Fruit fly (Drosophila melanogaster) whole organism, embryonic: ENCODE measurements around the gene Hmbs.
A peak's percentile ranks its signal among the peaks of the same experiment; 100 is the strongest.

Source experiments
- Asciz ChIP-seq: fragments of 200-800 bp; sonication (Bioruptor generic); optimal IDR thresholded peaks from 2 replicates; lab custom pipeline; 2017; ENCODE audit warnings: missing biosample characterization, mild to moderate bottlenecking, missing genetic modification characterization, missing genetic modification reagents
- Bteb2 ChIP-seq: fragments of 200-800 bp; sonication (Bioruptor generic); optimal IDR thresholded peaks from 2 replicates; lab custom pipeline; 2016; ENCODE audit warnings: missing biosample characterization, missing genetic modification characterization
- CG12104 ChIP-seq: fragments of 200-800 bp; sonication (Bioruptor generic); optimal IDR thresholded peaks from 3 replicates; lab custom pipeline; 2016; ENCODE audit warnings: missing biosample characterization, missing genetic modification characterization
- CG13624 ChIP-seq: fragments of 200-800 bp; sonication (Bioruptor generic); optimal IDR thresholded peaks from 2 replicates; lab custom pipeline; 2016; ENCODE audit warnings: missing biosample characterization, missing genetic modification characterization
- CG13775 ChIP-seq: fragments of 200-800 bp; sonication (Bioruptor generic); optimal IDR thresholded peaks from 3 replicates; lab custom pipeline; 2017; ENCODE audit warnings: missing biosample characterization, mild to moderate bottlenecking, missing genetic modification characterization
- CG15696 ChIP-seq: fragments of 200-800 bp; sonication (Bioruptor generic); optimal IDR thresholded peaks from 2 replicates; lab custom pipeline; 2019; ENCODE audit warnings: missing biosample characterization, mild to moderate bottlenecking, missing genetic modification characterization, moderate library complexity
- CG1602 ChIP-seq: fragments of 200-800 bp; sonication (Bioruptor generic); optimal IDR thresholded peaks from 3 replicates; lab custom pipeline; 2016; ENCODE audit warnings: missing biosample characterization, missing genetic modification characterization
- CG17802 ChIP-seq: fragments of 200-800 bp; sonication (Bioruptor generic); optimal IDR thresholded peaks from 2 replicates; lab custom pipeline; 2018; ENCODE audit warnings: missing biosample characterization, mild to moderate bottlenecking, missing genetic modification characterization, moderate library complexity
- CG18011 ChIP-seq: fragments of 200-800 bp; sonication (Bioruptor generic); optimal IDR thresholded peaks from 2 replicates; lab custom pipeline; 2017; ENCODE audit warnings: missing biosample characterization, missing genetic modification characterization, mild to moderate bottlenecking, moderate library complexity, missing genotype
- CG18599 ChIP-seq: fragments of 200-800 bp; sonication (Bioruptor generic); optimal IDR thresholded peaks from 3 replicates; lab custom pipeline; 2017; ENCODE audit warnings: missing biosample characterization, missing genetic modification characterization, mild to moderate bottlenecking, moderate library complexity, missing genetic modification reagents
- CG2678 ChIP-seq: fragments of 200-800 bp; sonication (Bioruptor generic); optimal IDR thresholded peaks from 3 replicates; lab custom pipeline; 2019; ENCODE audit warnings: missing biosample characterization, mild to moderate bottlenecking, missing genetic modification characterization, moderate library complexity
- CG30431 ChIP-seq: fragments of 200-800 bp; sonication (Bioruptor generic); optimal IDR thresholded peaks from 2 replicates; lab custom pipeline; 2017; ENCODE audit warnings: missing biosample characterization, missing genetic modification characterization
- CG32532 ChIP-seq: fragments of 200-800 bp; sonication (Bioruptor generic); IDR thresholded peaks from 2 replicates; pipeline ENCODE4 v1.3.6; 2022; ENCODE audit warnings: missing biosample characterization, missing genetic modification characterization
- CG4282 ChIP-seq: fragments of 200-800 bp; sonication (Bioruptor generic); optimal IDR thresholded peaks from 2 replicates; lab custom pipeline; 2016; ENCODE audit warnings: missing biosample characterization, missing genetic modification characterization
- CG4730 ChIP-seq: fragments of 200-800 bp; sonication (Bioruptor generic); IDR thresholded peaks from 2 replicates; pipeline ENCODE4 v1.3.6; 2022; ENCODE audit warnings: missing biosample characterization, missing genetic modification characterization
- CG7987 ChIP-seq: fragments of 200-800 bp; sonication (Bioruptor generic); optimal IDR thresholded peaks from 2 replicates; lab custom pipeline; 2018; ENCODE audit warnings: missing biosample characterization, mild to moderate bottlenecking, missing genetic modification characterization, moderate library complexity
- CG8944 ChIP-seq: fragments of 200-800 bp; sonication (Bioruptor generic); optimal IDR thresholded peaks from 3 replicates; lab custom pipeline; 2016; ENCODE audit warnings: missing biosample characterization, missing genetic modification characterization
- CG9876 ChIP-seq: fragments of 200-800 bp; sonication (Bioruptor generic); optimal IDR thresholded peaks from 2 replicates; lab custom pipeline; 2016; ENCODE audit warnings: missing biosample characterization, missing genetic modification characterization
- CTCF ChIP-seq: fragments of 200-800 bp; sonication (Bioruptor generic); optimal IDR thresholded peaks from 2 replicates; lab custom pipeline; 2017; ENCODE audit warnings: missing biosample characterization, mild to moderate bottlenecking, missing genetic modification characterization, moderate library complexity
- Dip2 ChIP-seq: fragments of 200-800 bp; sonication (Bioruptor generic); IDR thresholded peaks from 2 replicates; pipeline ENCODE4 v1.3.6; 2022; ENCODE audit warnings: missing biosample characterization, missing genetic modification characterization
- E2f1 ChIP-seq: fragments of 200-800 bp; sonication (Bioruptor generic); IDR thresholded peaks from 2 replicates; pipeline ENCODE4 v1.3.6; 2022; ENCODE audit warnings: missing biosample characterization, missing genetic modification characterization
- H15 ChIP-seq: fragments of 200-800 bp; sonication (Bioruptor generic); IDR thresholded peaks from 3 replicates; pipeline ENCODE4 v1.3.6; 2022; ENCODE audit warnings: missing biosample characterization, missing genetic modification characterization
- HmgZ ChIP-seq: fragments of 200-800 bp; sonication (Bioruptor generic); optimal IDR thresholded peaks from 2 replicates; lab custom pipeline; 2018; ENCODE audit warnings: missing biosample characterization, mild to moderate bottlenecking, missing genetic modification characterization
- Hr78 ChIP-seq, 2 experiments: fragments of 200-800 bp in 1 of 2; fragments of >200 bp in 1 of 2; sonication (Bioruptor generic) in 1 of 2; optimal IDR thresholded peaks; 2 replicates each; lab custom pipeline; 2017 to 2019; ENCODE audit warnings: missing biosample characterization in 2 of 2, missing genetic modification characterization in 2 of 2, mild to moderate bottlenecking in 1 of 2, moderate library complexity in 1 of 2
- Mad ChIP-seq: fragments of 200-800 bp; sonication (Bioruptor generic); optimal IDR thresholded peaks from 2 replicates; lab custom pipeline; 2016; ENCODE audit warnings: missing biosample characterization, missing genetic modification characterization
- Pdp1 ChIP-seq, 2 experiments: fragments of 200-800 bp; sonication (Bioruptor generic); optimal IDR thresholded peaks; 3 replicates each; lab custom pipeline; 2016; ENCODE audit warnings: missing biosample characterization in 2 of 2, missing genetic modification characterization in 2 of 2, mild to moderate bottlenecking in 1 of 2, moderate library complexity in 1 of 2
- Sry-δ ChIP-seq: fragments of 200-800 bp; sonication (Bioruptor generic); optimal IDR thresholded peaks from 2 replicates; lab custom pipeline; 2016; ENCODE audit warnings: missing biosample characterization, missing genetic modification characterization
- Xrp1 ChIP-seq: fragments of 200-800 bp; sonication (Bioruptor generic); IDR thresholded peaks from 2 replicates; pipeline ENCODE4 v1.3.6; 2022; ENCODE audit warnings: missing biosample characterization, missing genetic modification characterization
- YL-1 ChIP-seq: fragments of 200-800 bp; sonication (Bioruptor generic); optimal IDR thresholded peaks from 3 replicates; lab custom pipeline; 2017; ENCODE audit warnings: missing biosample characterization, mild to moderate bottlenecking, missing genetic modification characterization
- aop ChIP-seq: fragments of 200-800 bp; sonication (Bioruptor generic); IDR thresholded peaks from 2 replicates; pipeline ENCODE4 v1.3.6; 2022; ENCODE audit warnings: missing biosample characterization, missing genetic modification characterization
- ara ChIP-seq: fragments of 200-800 bp; sonication (Bioruptor generic); IDR thresholded peaks from 2 replicates; pipeline ENCODE4 v1.3.6; 2022; ENCODE audit warnings: missing biosample characterization, missing genetic modification characterization
- bcd ChIP-seq: fragments of 200-800 bp; sonication (Bioruptor generic); optimal IDR thresholded peaks from 2 replicates; lab custom pipeline; 2017; ENCODE audit warnings: missing biosample characterization, mild to moderate bottlenecking, missing genetic modification characterization
- br ChIP-seq: fragments of >200 bp; optimal IDR thresholded peaks from 2 replicates; lab custom pipeline; 2017
- cato ChIP-seq: fragments of 200-800 bp; sonication (Bioruptor generic); optimal IDR thresholded peaks from 2 replicates; lab custom pipeline; 2016; ENCODE audit warnings: missing biosample characterization, missing genetic modification characterization, borderline replicate concordance
- corto ChIP-seq: fragments of 200-800 bp; sonication (Bioruptor generic); optimal IDR thresholded peaks from 2 replicates; lab custom pipeline; 2016; ENCODE audit warnings: missing biosample characterization, mild to moderate bottlenecking, missing genetic modification characterization, moderate library complexity
- croc ChIP-seq: fragments of 200-800 bp; sonication (Bioruptor generic); conservative IDR thresholded peaks from 3 replicates; pipeline ENCODE4 v1.3.6; 2022; ENCODE audit warnings: missing biosample characterization, missing genetic modification characterization
- dan ChIP-seq: fragments of 200-800 bp; sonication (Bioruptor generic); IDR thresholded peaks from 2 replicates; pipeline ENCODE4 v1.3.6; 2022; ENCODE audit warnings: missing biosample characterization, missing genetic modification characterization
- disco-r ChIP-seq: fragments of 200-800 bp; sonication (Bioruptor generic); optimal IDR thresholded peaks from 2 replicates; lab custom pipeline; 2016; ENCODE audit warnings: missing biosample characterization, missing genetic modification characterization
- ems ChIP-seq: fragments of 200-800 bp; sonication (Bioruptor generic); optimal IDR thresholded peaks from 3 replicates; lab custom pipeline; 2016; ENCODE audit warnings: missing biosample characterization, missing genetic modification characterization
- ewg ChIP-seq: fragments of 200-800 bp; sonication (Bioruptor generic); optimal IDR thresholded peaks from 3 replicates; lab custom pipeline; 2017; ENCODE audit warnings: mild to moderate bottlenecking, missing biosample characterization, missing genetic modification reagents, missing genetic modification characterization
- gcm2 ChIP-seq: fragments of 200-800 bp; sonication (Bioruptor generic); optimal IDR thresholded peaks from 2 replicates; lab custom pipeline; 2016; ENCODE audit warnings: missing biosample characterization, missing genetic modification characterization
- hth ChIP-seq: fragments of >200 bp; optimal IDR thresholded peaks from 2 replicates; lab custom pipeline; 2017; ENCODE audit warnings: inconsistent platforms
- jigr1 ChIP-seq: fragments of 200-800 bp; sonication (Bioruptor generic); IDR thresholded peaks from 3 replicates; pipeline ENCODE4 v1.3.6; 2022; ENCODE audit warnings: missing biosample characterization, missing genetic modification characterization
- kay ChIP-seq: fragments of 200-800 bp; sonication (Bioruptor generic); optimal IDR thresholded peaks from 2 replicates; lab custom pipeline; 2016; ENCODE audit warnings: missing biosample characterization, missing genetic modification characterization
- knrl ChIP-seq: fragments of 200-800 bp; sonication (Bioruptor generic); IDR thresholded peaks from 3 replicates; pipeline ENCODE4 v1.3.6; 2022; ENCODE audit warnings: missing biosample characterization, missing genetic modification characterization; ENCODE audit not compliant: partially characterized antibody
- pita ChIP-seq: fragments of 200-800 bp; sonication (Bioruptor generic); optimal IDR thresholded peaks from 2 replicates; lab custom pipeline; 2017; ENCODE audit warnings: missing biosample characterization, mild to moderate bottlenecking, missing genetic modification characterization
- pnt ChIP-seq: fragments of 200-800 bp; sonication (Bioruptor generic); optimal IDR thresholded peaks from 3 replicates; lab custom pipeline; 2016; ENCODE audit warnings: missing biosample characterization, missing genetic modification characterization
- sc ChIP-seq, 3 experiments: fragments of >200 bp in 2 of 3; fragments of 200-800 bp in 1 of 3; sonication (Bioruptor generic) in 1 of 3; optimal IDR thresholded peaks; 2 replicates in 2 of 3; 3 replicates in 1 of 3; lab custom pipeline; 2017; ENCODE audit warnings: mild to moderate bottlenecking in 1 of 3, missing biosample characterization in 1 of 3, missing genetic modification characterization in 1 of 3, missing genetic modification reagents in 1 of 3
- sna ChIP-seq: fragments of 200-800 bp; sonication (Bioruptor generic); IDR thresholded peaks from 2 replicates; pipeline ENCODE4 v1.3.6; 2022; ENCODE audit warnings: missing biosample characterization, missing genetic modification characterization; ENCODE audit not compliant: partially characterized antibody
- tin ChIP-seq: fragments of 200-800 bp; sonication (Bioruptor generic); optimal IDR thresholded peaks from 3 replicates; lab custom pipeline; 2016; ENCODE audit warnings: missing biosample characterization, missing genetic modification characterization

Gene Hmbs

dm6 chr3L:1376014-1376745 lies 41.5 kb downstream of the Hmbs start (continued):
- TF ChIP-seq dan (GFP tag; lab: Robert Waterston, UW): no peak
- TF ChIP-seq ems: no peak
- TF ChIP-seq CG15696 (tag; lab: Kevin White, UChicago): no peak
- TF ChIP-seq CG18599 (GFP tag; lab: Kevin White, UChicago): peak; percentile 6
- TF ChIP-seq H15 (GFP tag; lab: Robert Waterston, UW): peak; percentile 51; the same call in 1 of the 3 replicates
- TF ChIP-seq jigr1 (GFP tag; lab: Robert Waterston, UW): no peak
- peak; percentile 82 for TF ChIP-seq sna (GFP tag; lab: Robert Waterston, UW)
- TF ChIP-seq cato: no peak
- no peak for TF ChIP-seq CTCF
- TF ChIP-seq Mad: peak; percentile 3
- TF ChIP-seq aop: no peak
- peak; percentile 72 for TF ChIP-seq Xrp1 (GFP tag; lab: Robert Waterston, UW)
- peak; percentile 14 for TF ChIP-seq HmgZ (tag; lab: Kevin White, UChicago)
- TF ChIP-seq CG13624 (GFP tag; lab: Kevin White, UChicago): no peak
- no peak for TF ChIP-seq hth
- peak; percentile 22 for TF ChIP-seq CG1602 (GFP tag; lab: Kevin White, UChicago)
- no peak for TF ChIP-seq br (lab: Kevin White, UChicago)
- TF ChIP-seq CG13775 (GFP tag; lab: Kevin White, UChicago): peak; percentile 19
- no peak for TF ChIP-seq CG9876 (GFP tag; lab: Kevin White, UChicago)
- peak; percentile 24 for TF ChIP-seq CG8944
- TF ChIP-seq CG7987: no peak
- peak; percentile 37 for TF ChIP-seq CG18011 (GFP tag; lab: Kevin White, UChicago)
- peak; percentile 54 for TF ChIP-seq Sry-δ (GFP tag; lab: Kevin White, UChicago)
- TF ChIP-seq ara: peak; percentile 69; the same call in 1 of the 2 replicates
- TF ChIP-seq Hr78 (GFP tag; optimal IDR thresholded peaks at IDR 0.05; lab: Kevin White, UChicago): no peak
- TF ChIP-seq Asciz (GFP tag; lab: Kevin White, UChicago): peak; percentile 35
- TF ChIP-seq sc (optimal IDR thresholded peaks at IDR 0.05; lab: Kevin White, UChicago): no peak
- TF ChIP-seq sc (GFP tag; optimal IDR thresholded peaks at IDR 0.05; lab: Kevin White, UChicago): no peak
- no peak for TF ChIP-seq CG30431 (GFP tag; lab: Kevin White, UChicago)
- no peak for TF ChIP-seq gcm2 (GFP tag; lab: Kevin White, UChicago)
- TF ChIP-seq Bteb2 (GFP tag; lab: Kevin White, UChicago): no peak
- TF ChIP-seq knrl (GFP tag; lab: Robert Waterston, UW): peak; percentile 64; the same call in 2 of the 3 replicates
- peak; percentile 20; the same call in 1 of the 2 replicates for TF ChIP-seq CG32532 (GFP tag; lab: Robert Waterston, UW)
- TF ChIP-seq Dip2 (GFP tag; lab: Robert Waterston, UW): no peak
- TF ChIP-seq tin (GFP tag; lab: Kevin White, UChicago): peak; percentile 18
- no peak; the same call in 2 of the 3 replicates for TF ChIP-seq croc (GFP tag; lab: Robert Waterston, UW)
- no peak for TF ChIP-seq corto (GFP tag; lab: Kevin White, UChicago)
- 0 out of 2 replicates have a peak, but pooled peaks have one; percentile 5 for TF ChIP-seq CG4730 (GFP tag; lab: Robert Waterston, UW)
- TF ChIP-seq kay (GFP tag; lab: Kevin White, UChicago): peak; percentile 4
- TF ChIP-seq YL-1: no peak
- no peak for TF ChIP-seq CG4282
- TF ChIP-seq CG17802 (tag; lab: Kevin White, UChicago): no peak
- peak; percentile 30 for TF ChIP-seq bcd (GFP tag; lab: Kevin White, UChicago)
- TF ChIP-seq Pdp1 (GFP tag; optimal IDR thresholded peaks at IDR 0.05; lab: Kevin White, UChicago): peak in 1 of 2 experiments; percentile 67
- TF ChIP-seq disco-r (GFP tag; lab: Kevin White, UChicago): peak; percentile 2
- TF ChIP-seq pnt (GFP tag; lab: Kevin White, UChicago): peak; percentile 35
- TF ChIP-seq ewg (GFP tag; lab: Kevin White, UChicago): peak; percentile 42
- TF ChIP-seq CG12104 (GFP tag; lab: Kevin White, UChicago): no peak
- peak; percentile 69 for TF ChIP-seq E2f1
- no peak for TF ChIP-seq pita
- TF ChIP-seq CG2678 (tag; lab: Kevin White, UChicago): peak; percentile 46
